Worm (Caenorhabditis elegans): ENCODE measurements around the gene R06F6.14.

DNA sequence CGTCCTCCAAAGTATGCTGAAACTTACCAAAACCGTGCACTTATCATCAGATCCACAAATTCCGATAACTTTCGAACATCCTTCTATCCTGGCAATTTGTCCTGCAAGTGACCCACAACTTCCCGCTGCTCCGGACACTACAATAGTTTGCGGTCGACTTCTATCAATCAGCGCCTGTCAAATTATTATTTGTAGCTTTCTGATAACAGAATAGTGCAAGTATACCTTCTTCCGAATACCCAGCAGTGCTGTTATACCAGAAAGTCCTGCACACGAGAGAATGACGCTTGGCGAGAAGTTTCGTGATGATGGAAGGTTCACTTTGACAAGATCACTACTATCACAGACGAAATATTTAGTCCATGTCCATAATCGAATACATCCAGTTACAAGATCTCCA, 50.3 kb downstream of the R06F6.14 start:
- TF ChIP-seq ztf-11 (tag; optimal IDR thresholded peaks at IDR 0.05) (no peak), fos-1 (tag; optimal IDR thresholded peaks at IDR 0.05) (no peak), nhr-129 (tag; optimal IDR thresholded peaks at IDR 0.05) (no peak), alr-1 (tag; optimal IDR thresholded peaks at IDR 0.05) (no peak), mdl-1 (tag; optimal IDR thresholded peaks at IDR 0.05) (no peak), ama-1 (optimal IDR thresholded peaks at IDR 0.05) (no peak), R02D3.7 (tag; optimal IDR thresholded peaks at IDR 0.05) (no peak), F13H6.1 (tag; optimal IDR thresholded peaks at IDR 0.05) (no peak), nhr-11 (tag; optimal IDR thresholded peaks at IDR 0.05) (no peak), ztf-1 (GFP tag; conservative IDR thresholded peaks at IDR 0.05) (no peak), ceh-16 (tag; optimal IDR thresholded peaks at IDR 0.05) (no peak)

Data from whole organism, L2 larva.